Worm (Caenorhabditis elegans) whole organism, midembryonic: ENCODE measurements around the gene cdr-7.

Experiments
- med-1 ChIP-seq: sonication (generic microtip); optimal IDR thresholded peaks from 2 replicates; lab custom pipeline; 2017; ENCODE audit warnings: missing genetic modification characterization, mild to moderate bottlenecking, missing compliant biosample characterization, antibody characterized with exemption, missing genetic modification reagents; ENCODE audit not compliant: insufficient read depth
- ref-1 ChIP-seq: fragments of 200-800 bp; sonication (Bioruptor generic); conservative IDR thresholded peaks from 2 replicates; pipeline ENCODE4 v1.3.6; 2022; ENCODE audit warnings: missing genetic modification reagents, missing genetic modification characterization, missing compliant biosample characterization

ce11 chrV:12397545-12397944 lies 14.4 kb downstream of the cdr-7 start, which contains the start of gene K01D12.5:
- TF ChIP-seq med-1 (GFP tag; lab: Kevin White, UChicago) (no peak), ref-1 (GFP tag; lab: Robert Waterston, UW) (no peak)
